Fruit fly (Drosophila melanogaster): ENCODE results near the gene CG2082.

Gene CG2082

dm6 chr3R:5736305-5736869, 44.5 kb downstream of the CG2082 start, which contains the start of the genes CG2100 and CG1236 (continued):
- TF ChIP-seq CG1647 (GFP tag; optimal IDR thresholded peaks at IDR 0.05) (peak; percentile 8), CG2120 (GFP tag; optimal IDR thresholded peaks at IDR 0.05) (peak; percentile 72), Antp (GFP tag; optimal IDR thresholded peaks at IDR 0.05) (peak; percentile 59), lola (GFP tag; optimal IDR thresholded peaks at IDR 0.05) (peak in 1 of 3 experiments; percentile 91), CG7745 (tag; optimal IDR thresholded peaks at IDR 0.05) (no peak), maf-S (GFP tag; optimal IDR thresholded peaks at IDR 0.05) (no peak), Awh (GFP tag; IDR thresholded peaks at IDR 0.05) (peak; percentile 65), Adf1 (GFP tag; IDR thresholded peaks at IDR 0.05) (peak; percentile 40; the same call in 1 of the 2 replicates), Spps (tag; optimal IDR thresholded peaks at IDR 0.05) (peak; percentile 76), Opbp (GFP tag; IDR thresholded peaks at IDR 0.05; ENCODE audit: partially characterized antibody) (no peak), CG34376 (GFP tag; optimal IDR thresholded peaks at IDR 0.05) (no peak), tx (GFP tag; optimal IDR thresholded peaks at IDR 0.05) (no peak), Vsx1 (GFP tag; optimal IDR thresholded peaks at IDR 0.05) (no peak), abd-A (tag; optimal IDR thresholded peaks at IDR 0.05) (no peak), CG6854 (GFP tag; optimal IDR thresholded peaks at IDR 0.05) (peak; percentile 63), Chrac-16 (GFP tag; optimal IDR thresholded peaks at IDR 0.05) (peak; percentile 73), Rfx (GFP tag; IDR thresholded peaks at IDR 0.05) (peak; percentile 78), ewg (GFP tag; optimal IDR thresholded peaks at IDR 0.05) (peak; percentile 79), CG8478 (optimal IDR thresholded peaks at IDR 0.05) (no peak), org-1 (GFP tag; optimal IDR thresholded peaks at IDR 0.05) (peak; percentile 68), her (GFP tag; optimal IDR thresholded peaks at IDR 0.05) (no peak), seq (GFP tag; IDR thresholded peaks at IDR 0.05) (peak; percentile 66; the same call in 1 of the 2 replicates), fu2 (GFP tag; optimal IDR thresholded peaks at IDR 0.05) (no peak), nerfin-2 (GFP tag; IDR thresholded peaks at IDR 0.05; ENCODE audit: partially characterized antibody) (no peak), wek (GFP tag; optimal IDR thresholded peaks at IDR 0.05) (peak; percentile 18), BtbVII (GFP tag; optimal IDR thresholded peaks at IDR 0.05) (peak; percentile 77), Optix (GFP tag; IDR thresholded peaks at IDR 0.05) (peak; percentile 26; the same call in 1 of the 3 replicates), ab (GFP tag; optimal IDR thresholded peaks at IDR 0.05) (peak; percentile 62), sens (GFP tag) (peak; percentile 80), Drgx (GFP tag; IDR thresholded peaks at IDR 0.05) (peak; percentile 77), CG14710 (tag; optimal IDR thresholded peaks at IDR 0.05) (peak; percentile 91), Bgb (GFP tag; IDR thresholded peaks at IDR 0.05; ENCODE audit: partially characterized antibody) (no peak), CG15514 (GFP tag; optimal IDR thresholded peaks at IDR 0.05) (peak; percentile 85), caup (GFP tag; optimal IDR thresholded peaks at IDR 0.05; ENCODE audit: severe bottlenecking) (peak; percentile 88), bab2 (GFP tag; optimal IDR thresholded peaks at IDR 0.05) (peak; percentile 26), trh (GFP tag; optimal IDR thresholded peaks at IDR 0.05) (peak; percentile 55), CG16813 (GFP tag; IDR thresholded peaks at IDR 0.05; ENCODE audit: partially characterized antibody) (no peak), CG12659 (GFP tag; optimal IDR thresholded peaks at IDR 0.05) (peak; percentile 93), tio (GFP tag; optimal IDR thresholded peaks at IDR 0.05) (no peak), Side (GFP tag; optimal IDR thresholded peaks at IDR 0.05) (no peak), CG13775 (GFP tag; optimal IDR thresholded peaks at IDR 0.05) (peak; percentile 94), Dbx (GFP tag; IDR thresholded peaks at IDR 0.05) (peak; percentile 78), CG15601 (tag; optimal IDR thresholded peaks at IDR 0.05) (peak; percentile 88), Mad (GFP tag; optimal IDR thresholded peaks at IDR 0.05) (peak; percentile 23), CG11723 (GFP tag; optimal IDR thresholded peaks at IDR 0.05) (peak; percentile 76), CG1233 (GFP tag; optimal IDR thresholded peaks at IDR 0.05) (peak; percentile 85), tin (GFP tag; optimal IDR thresholded peaks at IDR 0.05) (peak; percentile 82), CG6272 (GFP tag; IDR thresholded peaks at IDR 0.05) (peak; percentile 66), pfk (GFP tag; optimal IDR thresholded peaks at IDR 0.05) (no peak), Scr (GFP tag; IDR thresholded peaks at IDR 0.05; ENCODE audit: partially characterized antibody) (no peak)

Data from whole organism, embryonic.